Fruit fly (Drosophila melanogaster): ENCODE measurements around the gene Prosbeta2.
A peak's percentile ranks its signal among the peaks of the same experiment; 100 is the strongest.

The Prosbeta2 gene

DNA sequence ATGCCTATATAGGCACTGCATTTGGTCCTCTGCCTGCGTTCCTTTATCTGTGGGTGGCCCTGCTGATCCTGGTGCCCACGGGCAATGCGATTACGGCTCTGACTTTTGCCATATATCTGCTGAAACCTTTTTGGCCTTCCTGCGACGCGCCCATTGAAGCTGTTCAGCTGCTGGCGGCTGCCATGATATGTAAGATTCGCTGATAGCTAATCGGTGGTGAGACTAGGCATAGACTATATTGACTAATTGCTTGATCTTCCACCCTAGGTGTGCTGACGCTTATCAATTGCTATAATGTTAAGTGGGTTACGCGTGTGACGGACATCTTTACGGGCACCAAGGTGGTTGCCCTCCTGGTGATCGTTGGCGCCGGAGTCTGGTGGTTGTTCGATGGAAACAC lies 9.9 kb upstream of the Prosbeta2 start:
- no peak for TF ChIP-seq CG14711 (tag; optimal IDR thresholded peaks at IDR 0.05)
- TF ChIP-seq Crg-1 (GFP tag; optimal IDR thresholded peaks at IDR 0.05) = no peak
- TF ChIP-seq CG33017 (tag; optimal IDR thresholded peaks at IDR 0.05) = no peak
- TF ChIP-seq Clk (GFP tag; optimal IDR thresholded peaks at IDR 0.05) = no peak

DNA sequence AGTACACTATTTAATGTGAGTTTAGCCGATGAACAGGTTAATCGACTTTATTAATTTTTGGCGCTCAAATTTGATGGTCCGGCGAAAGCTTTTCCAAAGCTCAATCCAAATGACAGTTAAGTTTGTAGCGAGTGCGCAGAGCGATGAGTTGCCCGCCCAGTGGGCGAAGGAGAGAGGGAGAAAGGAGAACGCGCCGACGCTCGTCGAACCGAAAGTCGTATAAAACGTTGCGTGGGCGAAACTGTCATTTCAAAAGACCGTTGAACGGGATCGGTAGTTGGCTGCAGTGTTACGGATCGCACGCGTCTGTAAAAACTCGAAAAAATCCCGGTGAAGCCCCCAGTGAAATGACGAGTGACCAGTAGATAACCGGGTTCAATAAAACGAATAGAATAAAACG lies 7.7 kb upstream of the Prosbeta2 start, which contains the start of gene Zip71B:
Gene Zip71B (plus strand): TSS at position 265 of the 400 bp plus-strand sequence.
- TF ChIP-seq kay (GFP tag; ENCODE audit: borderline replicate concordance) = peak; percentile 76
- TF ChIP-seq Clk (GFP tag; optimal IDR thresholded peaks at IDR 0.05) = no peak
- TF ChIP-seq ovo (GFP tag; optimal IDR thresholded peaks at IDR 0.05) = no peak
- peak; percentile 23 for TF ChIP-seq Mnt (GFP tag; optimal IDR thresholded peaks at IDR 0.05)

DNA sequence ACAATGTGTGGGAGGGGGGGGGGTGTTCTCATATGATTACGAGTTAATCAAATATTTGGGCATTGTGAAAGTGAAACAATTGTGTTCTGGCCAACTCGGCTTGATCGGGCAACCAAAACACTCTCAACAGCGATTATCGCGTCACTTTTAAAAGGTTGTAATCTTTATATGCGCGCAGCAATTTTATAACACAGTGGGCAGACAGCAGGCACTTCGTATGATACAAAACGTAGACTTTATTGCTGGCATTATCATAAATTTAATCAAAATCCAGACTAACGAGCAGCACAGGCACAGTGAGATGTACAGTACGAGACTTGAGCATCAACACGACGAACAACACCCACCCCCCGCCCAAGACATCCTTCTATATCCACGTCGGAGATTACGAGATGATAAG lies 6.9 kb upstream of the Prosbeta2 start:
- TF ChIP-seq pad (GFP tag; optimal IDR thresholded peaks at IDR 0.05) (no peak), Crg-1 (GFP tag; optimal IDR thresholded peaks at IDR 0.05) (no peak), tj (GFP tag; optimal IDR thresholded peaks at IDR 0.05) (peak; percentile 15), toe (GFP tag; optimal IDR thresholded peaks at IDR 0.05) (peak; percentile 6), Hr96 (GFP tag; optimal IDR thresholded peaks at IDR 0.05) (no peak), CG12768 (GFP tag; optimal IDR thresholded peaks at IDR 0.05) (peak; percentile 53), CG14711 (tag; optimal IDR thresholded peaks at IDR 0.05) (no peak), cnc (optimal IDR thresholded peaks at IDR 0.05) (no peak), bab1 (GFP tag; optimal IDR thresholded peaks at IDR 0.05) (no peak), Clk (GFP tag; optimal IDR thresholded peaks at IDR 0.05) (no peak), CG1620 (GFP tag; optimal IDR thresholded peaks at IDR 0.05) (no peak), Mnt (GFP tag; optimal IDR thresholded peaks at IDR 0.05) (no peak), CG11617 (GFP tag; optimal IDR thresholded peaks at IDR 0.05) (peak; percentile 7), CG5204 (GFP tag; optimal IDR thresholded peaks at IDR 0.05) (no peak), CG33017 (tag; optimal IDR thresholded peaks at IDR 0.05) (peak; percentile 27), CG7101 (tag; optimal IDR thresholded peaks at IDR 0.05) (no peak), ovo (GFP tag; optimal IDR thresholded peaks at IDR 0.05) (no peak), kay (GFP tag; ENCODE audit: borderline replicate concordance) (peak; percentile 11), cic (GFP tag; optimal IDR thresholded peaks at IDR 0.05) (peak; percentile 71), CG7045 (GFP tag; optimal IDR thresholded peaks at IDR 0.05) (peak; percentile 37)

DNA sequence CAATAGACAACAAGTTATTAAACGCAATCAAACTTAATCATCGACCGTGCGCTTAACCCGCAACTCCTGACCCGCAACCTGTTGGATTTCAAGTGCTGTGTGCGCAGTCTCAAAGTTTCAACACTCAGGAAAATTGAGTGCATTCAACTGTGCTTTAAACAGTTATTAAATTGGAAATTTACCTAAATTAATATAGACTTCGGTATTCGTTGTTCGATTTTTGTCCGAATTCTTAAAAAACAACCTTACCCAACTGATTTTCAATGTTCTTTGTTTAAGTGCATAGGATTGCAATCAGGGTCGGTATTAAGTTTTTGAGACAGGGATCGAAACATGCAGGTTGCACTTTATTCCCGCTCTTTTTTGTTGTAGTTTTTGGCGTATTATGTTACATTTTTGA lies 5.3 kb downstream of the Prosbeta2 start:
- TF ChIP-seq CG7101 (tag; optimal IDR thresholded peaks at IDR 0.05) = no peak
- TF ChIP-seq CG14711 (tag; optimal IDR thresholded peaks at IDR 0.05) = no peak
- no peak for TF ChIP-seq CG33017 (tag; optimal IDR thresholded peaks at IDR 0.05)
- no peak for TF ChIP-seq pad (GFP tag; optimal IDR thresholded peaks at IDR 0.05)
- TF ChIP-seq Mnt (GFP tag; optimal IDR thresholded peaks at IDR 0.05) = no peak
- TF ChIP-seq Crg-1 (GFP tag; optimal IDR thresholded peaks at IDR 0.05) = no peak
- TF ChIP-seq CG12768 (GFP tag; optimal IDR thresholded peaks at IDR 0.05) = no peak
- no peak for TF ChIP-seq CG7045 (GFP tag; optimal IDR thresholded peaks at IDR 0.05)
- TF ChIP-seq toe (GFP tag; optimal IDR thresholded peaks at IDR 0.05) = no peak
- no peak for TF ChIP-seq cnc (optimal IDR thresholded peaks at IDR 0.05)
- TF ChIP-seq Clk (GFP tag; optimal IDR thresholded peaks at IDR 0.05) = no peak
- no peak for TF ChIP-seq Hr96 (GFP tag; optimal IDR thresholded peaks at IDR 0.05)
- TF ChIP-seq ovo (GFP tag; optimal IDR thresholded peaks at IDR 0.05) = no peak
- no peak for TF ChIP-seq bab1 (GFP tag; optimal IDR thresholded peaks at IDR 0.05)
- TF ChIP-seq CG11617 (GFP tag; optimal IDR thresholded peaks at IDR 0.05) = no peak
- no peak for TF ChIP-seq kay (GFP tag; ENCODE audit: borderline replicate concordance)
- no peak for TF ChIP-seq tj (GFP tag; optimal IDR thresholded peaks at IDR 0.05)
- TF ChIP-seq cic (GFP tag; optimal IDR thresholded peaks at IDR 0.05) = no peak
- TF ChIP-seq CG1620 (GFP tag; optimal IDR thresholded peaks at IDR 0.05) = no peak

DNA sequence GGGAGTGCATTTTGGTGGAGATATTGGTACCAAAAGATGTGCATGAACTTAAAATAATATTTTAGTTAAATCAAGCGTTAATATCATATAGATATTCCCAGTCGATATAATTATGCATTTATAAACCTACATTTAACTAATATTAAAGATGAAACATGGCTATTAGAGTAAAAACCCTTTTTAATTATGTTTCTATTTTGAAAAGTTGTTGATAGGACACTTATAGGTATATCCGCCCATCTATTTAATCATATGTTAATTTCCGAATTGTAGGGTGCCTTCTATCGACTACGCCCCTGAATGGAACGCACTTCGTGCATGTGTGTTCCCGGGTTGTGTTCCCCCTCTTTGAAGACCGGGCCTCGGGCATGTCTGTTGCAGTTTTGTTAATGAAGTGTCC lies 6.0 kb downstream of the Prosbeta2 start:
- TF ChIP-seq bab1 (GFP tag; optimal IDR thresholded peaks at IDR 0.05) = no peak
- no peak for TF ChIP-seq CG33017 (tag; optimal IDR thresholded peaks at IDR 0.05)
- no peak for TF ChIP-seq Clk (GFP tag; optimal IDR thresholded peaks at IDR 0.05)
- no peak for TF ChIP-seq Hr96 (GFP tag; optimal IDR thresholded peaks at IDR 0.05)
- no peak for TF ChIP-seq Mnt (GFP tag; optimal IDR thresholded peaks at IDR 0.05)
- TF ChIP-seq Crg-1 (GFP tag; optimal IDR thresholded peaks at IDR 0.05) = no peak
- no peak for TF ChIP-seq ovo (GFP tag; optimal IDR thresholded peaks at IDR 0.05)
- no peak for TF ChIP-seq toe (GFP tag; optimal IDR thresholded peaks at IDR 0.05)
- no peak for TF ChIP-seq CG1620 (GFP tag; optimal IDR thresholded peaks at IDR 0.05)
- no peak for TF ChIP-seq tj (GFP tag; optimal IDR thresholded peaks at IDR 0.05)
- TF ChIP-seq CG7101 (tag; optimal IDR thresholded peaks at IDR 0.05) = no peak
- no peak for TF ChIP-seq CG5204 (GFP tag; optimal IDR thresholded peaks at IDR 0.05)
- no peak for TF ChIP-seq cnc (optimal IDR thresholded peaks at IDR 0.05)
- no peak for TF ChIP-seq CG11617 (GFP tag; optimal IDR thresholded peaks at IDR 0.05)
- TF ChIP-seq CG12768 (GFP tag; optimal IDR thresholded peaks at IDR 0.05) = no peak
- TF ChIP-seq cic (GFP tag; optimal IDR thresholded peaks at IDR 0.05) = no peak
- no peak for TF ChIP-seq kay (GFP tag; ENCODE audit: borderline replicate concordance)
- TF ChIP-seq pad (GFP tag; optimal IDR thresholded peaks at IDR 0.05) = no peak
- no peak for TF ChIP-seq CG14711 (tag; optimal IDR thresholded peaks at IDR 0.05)
- no peak for TF ChIP-seq CG7045 (GFP tag; optimal IDR thresholded peaks at IDR 0.05)

DNA sequence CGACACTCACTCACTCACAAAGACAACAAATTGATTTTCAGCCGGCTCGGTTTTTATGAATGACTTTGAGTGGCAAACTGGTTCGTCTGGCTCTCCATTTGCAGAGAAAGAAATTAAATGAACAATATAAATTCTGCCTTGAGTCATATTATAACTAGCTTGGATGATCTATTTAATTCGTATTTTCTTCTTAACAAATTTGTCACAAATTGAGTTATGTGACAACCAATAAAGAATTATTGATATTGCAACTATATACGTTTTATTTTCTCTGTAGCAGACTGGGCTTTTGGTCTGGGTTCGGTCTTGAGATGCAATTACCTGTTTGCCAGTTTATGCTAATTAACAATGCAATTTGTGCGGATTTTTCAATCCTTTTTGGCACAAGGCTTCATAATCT lies 7.1 kb downstream of the Prosbeta2 start:
- TF ChIP-seq CG5204 (GFP tag; optimal IDR thresholded peaks at IDR 0.05) = no peak
- TF ChIP-seq Clk (GFP tag; optimal IDR thresholded peaks at IDR 0.05) = no peak
- TF ChIP-seq CG1620 (GFP tag; optimal IDR thresholded peaks at IDR 0.05) = no peak
- no peak for TF ChIP-seq CG7045 (GFP tag; optimal IDR thresholded peaks at IDR 0.05)
- no peak for TF ChIP-seq cnc (optimal IDR thresholded peaks at IDR 0.05)
- no peak for TF ChIP-seq pad (GFP tag; optimal IDR thresholded peaks at IDR 0.05)

Measured in whole organism, adult.